Fruit fly (Drosophila melanogaster): ENCODE results near the gene CG33630.

CG33630 gene

DNA sequence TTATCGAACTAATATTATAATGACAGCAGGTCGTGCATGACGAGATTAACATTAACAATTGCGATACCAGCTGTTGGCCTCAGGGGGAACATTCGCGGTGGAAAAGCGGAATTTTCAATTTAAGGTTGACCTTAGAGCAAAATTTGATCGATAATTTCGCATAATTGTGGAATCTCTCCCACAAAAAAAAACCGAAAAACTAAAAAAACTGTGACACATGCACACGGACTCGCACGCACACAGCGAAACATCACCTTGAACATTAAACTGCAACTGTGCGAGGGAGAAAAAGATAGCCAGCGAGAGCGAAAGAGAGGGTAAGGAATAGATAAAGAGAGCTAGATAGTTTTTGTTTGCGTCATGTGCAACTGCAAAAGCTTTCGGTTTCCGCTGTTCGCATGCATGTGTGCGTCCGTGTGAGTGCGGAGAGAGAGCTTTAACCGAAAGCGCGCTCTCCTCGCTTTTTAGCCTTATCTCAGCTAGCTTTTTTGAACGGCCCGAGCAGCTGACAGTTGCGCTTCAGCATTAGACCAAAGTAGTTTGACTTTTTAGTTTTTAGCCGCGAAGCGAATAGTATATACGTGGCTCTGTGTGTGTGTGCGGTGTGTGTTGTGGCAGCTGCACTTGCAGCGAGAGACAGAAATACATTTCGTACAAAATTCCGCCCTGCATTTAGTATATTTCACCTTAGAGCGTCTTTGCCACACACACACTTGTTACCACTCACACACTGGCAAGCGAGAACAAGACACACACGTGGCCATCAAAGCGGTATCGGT is 31.0 kb downstream of the CG33630 start (continued):
- TF ChIP-seq pho (GFP tag; optimal IDR thresholded peaks at IDR 0.05), result no peak
- TF ChIP-seq unpg (GFP tag; optimal IDR thresholded peaks at IDR 0.05), result peak; percentile 19
- peak; percentile 19 for TF ChIP-seq lab (GFP tag; optimal IDR thresholded peaks at IDR 0.05)
- 0 out of 3 replicates have a peak, but pooled peaks have one; percentile 35 for TF ChIP-seq knrl (GFP tag; IDR thresholded peaks at IDR 0.05; ENCODE audit: partially characterized antibody)
- TF ChIP-seq CG12104 (GFP tag; optimal IDR thresholded peaks at IDR 0.05), result no peak
- peak; percentile 23 for TF ChIP-seq nom (GFP tag; optimal IDR thresholded peaks at IDR 0.05)
- peak; percentile 20 for TF ChIP-seq her (GFP tag; optimal IDR thresholded peaks at IDR 0.05)
- TF ChIP-seq hb (GFP tag; IDR thresholded peaks at IDR 0.05; ENCODE audit: partially characterized antibody), result no peak
- peak; percentile 29; the same call in 1 of the 3 replicates for TF ChIP-seq Opbp (GFP tag; IDR thresholded peaks at IDR 0.05; ENCODE audit: partially characterized antibody)
- peak; percentile 27; the same call in 1 of the 3 replicates for TF ChIP-seq CG34224 (GFP tag; IDR thresholded peaks at IDR 0.05; ENCODE audit: partially characterized antibody)
- peak; percentile 43; the same call in 1 of the 2 replicates for TF ChIP-seq bbx (GFP tag; IDR thresholded peaks at IDR 0.05; ENCODE audit: partially characterized antibody)
- no peak for TF ChIP-seq p53 (GFP tag; optimal IDR thresholded peaks at IDR 0.05)
- TF ChIP-seq CG12942 (GFP tag; optimal IDR thresholded peaks at IDR 0.05), result no peak
- no peak for TF ChIP-seq klu (GFP tag; IDR thresholded peaks at IDR 0.05)
- peak; percentile 55 for TF ChIP-seq nau (GFP tag; optimal IDR thresholded peaks at IDR 0.05)
- peak; percentile 100 for TF ChIP-seq chinmo (GFP tag; IDR thresholded peaks at IDR 0.05; ENCODE audit: partially characterized antibody)
- peak; percentile 56 for TF ChIP-seq Adf1 (GFP tag; IDR thresholded peaks at IDR 0.05)
- TF ChIP-seq cg (GFP tag; optimal IDR thresholded peaks at IDR 0.05), result peak; percentile 87
- peak in 1 of 2 experiments; percentile 92 for TF ChIP-seq Pdp1 (GFP tag; optimal IDR thresholded peaks at IDR 0.05)
- no peak for TF ChIP-seq Dad (GFP tag; optimal IDR thresholded peaks at IDR 0.05)
- TF ChIP-seq Mad (GFP tag; optimal IDR thresholded peaks at IDR 0.05), result peak; percentile 1
- peak; percentile 1 for TF ChIP-seq scrt (GFP tag; optimal IDR thresholded peaks at IDR 0.05)
- no peak for TF ChIP-seq row (GFP tag; IDR thresholded peaks at IDR 0.05)
- TF ChIP-seq HmgZ (tag; optimal IDR thresholded peaks at IDR 0.05), result peak; percentile 45
- peak; percentile 20 for TF ChIP-seq sd (tag; optimal IDR thresholded peaks at IDR 0.05)
- peak; percentile 3 for TF ChIP-seq exex (tag; optimal IDR thresholded peaks at IDR 0.05)
- no peak for TF ChIP-seq schlank (tag; optimal IDR thresholded peaks at IDR 0.05)
- TF ChIP-seq pan (optimal IDR thresholded peaks at IDR 0.05), result no peak
- peak in 1 of 2 experiments; percentile 14 for TF ChIP-seq pan (GFP tag; optimal IDR thresholded peaks at IDR 0.05 in 1 of 2, IDR thresholded peaks at IDR 0.05 in 1 of 2)
- TF ChIP-seq CG31441 (GFP tag; IDR thresholded peaks at IDR 0.05), result peak; percentile 21; the same call in 1 of the 2 replicates

- TF ChIP-seq eve (GFP tag; optimal IDR thresholded peaks at IDR 0.05), result no peak
- TF ChIP-seq CG10267 (tag; optimal IDR thresholded peaks at IDR 0.05), result no peak
- peak in 1 of 2 experiments; percentile 8 for TF ChIP-seq Pdp1 (GFP tag; optimal IDR thresholded peaks at IDR 0.05)
- TF ChIP-seq Scr (GFP tag; IDR thresholded peaks at IDR 0.05; ENCODE audit: partially characterized antibody), result no peak
- no peak for TF ChIP-seq vvl (GFP tag; IDR thresholded peaks at IDR 0.05)
- no peak for TF ChIP-seq E2f2 (GFP tag; IDR thresholded peaks at IDR 0.05)
- no peak for TF ChIP-seq CG3838 (GFP tag; optimal IDR thresholded peaks at IDR 0.05)
- TF ChIP-seq Med (GFP tag), result peak; percentile 48
- TF ChIP-seq Doc2 (GFP tag; IDR thresholded peaks at IDR 0.05), result no peak
- TF ChIP-seq Bteb2 (GFP tag; optimal IDR thresholded peaks at IDR 0.05), result no peak
- TF ChIP-seq cg (GFP tag; optimal IDR thresholded peaks at IDR 0.05), result peak; percentile 25
- no peak for TF ChIP-seq CG8290 (GFP tag; optimal IDR thresholded peaks at IDR 0.05)
- TF ChIP-seq CG8290 (tag; optimal IDR thresholded peaks at IDR 0.05), result no peak
- TF ChIP-seq CG9215 (GFP tag; IDR thresholded peaks at IDR 0.05), result no peak
- 0 out of 2 replicates have a peak, but pooled peaks have one; percentile 8 for TF ChIP-seq CG3847 (GFP tag; IDR thresholded peaks at IDR 0.05)
- TF ChIP-seq fd64A (GFP tag; optimal IDR thresholded peaks at IDR 0.05), result no peak
- TF ChIP-seq sr (GFP tag; IDR thresholded peaks at IDR 0.05), result peak; percentile 95
- no peak for TF ChIP-seq CG6813 (GFP tag; optimal IDR thresholded peaks at IDR 0.05)
- no peak for TF ChIP-seq bowl (GFP tag; IDR thresholded peaks at IDR 0.05)
- TF ChIP-seq CG9876 (GFP tag; optimal IDR thresholded peaks at IDR 0.05), result no peak
- TF ChIP-seq chinmo (GFP tag; IDR thresholded peaks at IDR 0.05; ENCODE audit: partially characterized antibody), result 0 out of 4 replicates have a peak, but pooled peaks have one; percentile 13
- TF ChIP-seq pzg (GFP tag; optimal IDR thresholded peaks at IDR 0.05), result no peak
Measured at dm6 chr3R:10095052-10095451, 32.6 kb downstream of the CG33630 start.

Data from whole organism, embryonic.